Fruit fly (Drosophila melanogaster): ENCODE measurements around the gene CG9269.

- TF ChIP-seq gl (tag; optimal IDR thresholded peaks at IDR 0.05) (no peak), CG9948 (tag; optimal IDR thresholded peaks at IDR 0.05) (no peak), rn (GFP tag; IDR thresholded peaks at IDR 0.05) (no peak), CG17806 (tag; optimal IDR thresholded peaks at IDR 0.05) (no peak), CG8159 (tag; optimal IDR thresholded peaks at IDR 0.05) (no peak), CG8301 (tag; optimal IDR thresholded peaks at IDR 0.05) (no peak), CG13204 (GFP tag; optimal IDR thresholded peaks at IDR 0.05) (no peak), Pif1A (GFP tag; optimal IDR thresholded peaks at IDR 0.05) (no peak), EcR (GFP tag; optimal IDR thresholded peaks at IDR 0.05) (no peak), CG10348 (GFP tag; IDR thresholded peaks at IDR 0.05) (no peak)
These were observed 6.6 kb upstream of the CG9269 start, which contains the start of gene CG9759 for dm6 chr3R:13609146-13609545.
